Worm (Caenorhabditis elegans) whole organism, L4 larva: Measurements from ENCODE around the gene F27B3.6.

Source experiments
- F26F4.8 ChIP-seq: fragments of 200-800 bp; sonication (Bioruptor generic); conservative IDR thresholded peaks from 2 replicates; pipeline ENCODE4 v1.3.6; 2022; ENCODE audit warnings: missing genetic modification characterization, missing compliant biosample characterization
- F37D6.2 ChIP-seq: sonication (generic microtip); optimal IDR thresholded peaks from 2 replicates; lab custom pipeline; 2016; ENCODE audit warnings: mild to moderate bottlenecking, missing genetic modification characterization, missing compliant biosample characterization
- F44E2.7 ChIP-seq: fragments of 200-800 bp; sonication (Bioruptor generic); IDR thresholded peaks from 2 replicates; pipeline ENCODE4 v2.1.2; 2022; ENCODE audit warnings: missing genetic modification characterization, missing compliant biosample characterization
- T20F7.1 ChIP-seq: fragments of 200-800 bp; sonication (Bioruptor generic); optimal IDR thresholded peaks from 2 replicates; lab custom pipeline; 2018; ENCODE audit warnings: mild to moderate bottlenecking, missing genetic modification characterization, missing compliant biosample characterization
- Y5F2A.4 ChIP-seq: fragments of 200-800 bp; sonication (Bioruptor generic); optimal IDR thresholded peaks from 2 replicates; lab custom pipeline; 2018; ENCODE audit warnings: mild to moderate bottlenecking, missing genetic modification characterization, missing compliant biosample characterization
- ZK546.5 ChIP-seq, 2 experiments: sonication (generic microtip); optimal IDR thresholded peaks; 2 replicates each; lab custom pipeline; 2017; ENCODE audit warnings: missing biosample characterization in 2 of 2, missing genetic modification characterization in 2 of 2
- aha-1 ChIP-seq: fragments of 150-350 bp; peaks from one replicate; lab custom pipeline; 2014; ENCODE audit warnings: missing biosample characterization, missing genetic modification characterization
- arid-1 ChIP-seq: fragments of 200-800 bp; sonication (Bioruptor generic); conservative IDR thresholded peaks from 2 replicates; pipeline ENCODE4 v1.3.6; 2022; ENCODE audit warnings: missing genetic modification reagents, missing genetic modification characterization, missing compliant biosample characterization
- ceh-28 ChIP-seq: fragments of 150-350 bp; optimal IDR thresholded peaks from 2 replicates; lab custom pipeline; 2014; ENCODE audit warnings: missing biosample characterization, missing genetic modification reagents, missing genetic modification characterization
- ceh-32 ChIP-seq: sonication (generic microtip); optimal IDR thresholded peaks from 2 replicates; lab custom pipeline; 2016; ENCODE audit warnings: mild to moderate bottlenecking, missing genetic modification characterization, missing compliant biosample characterization; ENCODE audit not compliant: poor library complexity
- ctbp-1 ChIP-seq: fragments of 200-800 bp; sonication (Bioruptor generic); IDR thresholded peaks from 2 replicates; pipeline ENCODE4 v1.3.6; 2022; ENCODE audit warnings: missing genetic modification reagents, missing genetic modification characterization, missing compliant biosample characterization
- dpl-1 ChIP-seq: fragments of 150-350 bp; optimal IDR thresholded peaks from 2 replicates; lab custom pipeline; 2014; ENCODE audit warnings: missing biosample characterization, missing genetic modification reagents, missing genetic modification characterization
- fkh-10 ChIP-seq: fragments of 150-350 bp; optimal IDR thresholded peaks from 2 replicates; lab custom pipeline; 2014; ENCODE audit warnings: missing biosample characterization, missing genetic modification reagents, missing genetic modification characterization
- jun-1 ChIP-seq: fragments of 150-350 bp; optimal IDR thresholded peaks from 2 replicates; lab custom pipeline; 2014; ENCODE audit warnings: missing biosample characterization, missing genetic modification reagents, missing genetic modification characterization
- lin-13 ChIP-seq: fragments of 150-350 bp; optimal IDR thresholded peaks from 2 replicates; lab custom pipeline; 2014; ENCODE audit warnings: missing biosample characterization, missing genetic modification reagents, missing genetic modification characterization
- lin-15B ChIP-seq: fragments of 150-350 bp; sonication (generic microtip); optimal IDR thresholded peaks from 3 replicates; lab custom pipeline; 2014; ENCODE audit warnings: missing biosample characterization, missing genetic modification characterization
- lin-29 ChIP-seq: fragments of 200-800 bp; sonication (Bioruptor generic); IDR thresholded peaks from 2 replicates; pipeline ENCODE4 v1.3.6; 2022; ENCODE audit warnings: missing genetic modification reagents, missing genetic modification characterization, missing compliant biosample characterization
- lin-38 ChIP-seq: fragments of 200-800 bp; sonication (Bioruptor generic); IDR thresholded peaks from 2 replicates; pipeline ENCODE4 v1.3.6; 2022; ENCODE audit warnings: missing genetic modification reagents, missing genetic modification characterization, missing compliant biosample characterization
- lsy-2 ChIP-seq, 2 experiments: fragments of 150-350 bp in 1 of 2; sonication (generic microtip) in 1 of 2; optimal IDR thresholded peaks; 2 replicates each; lab custom pipeline; 2014 to 2017; ENCODE audit warnings: missing biosample characterization in 2 of 2, missing genetic modification characterization in 2 of 2
- madf-5 ChIP-seq, 2 experiments: fragments of 200-800 bp; sonication (Bioruptor generic); IDR thresholded peaks; 2 replicates each; pipeline ENCODE4 v1.3.6; 2022; ENCODE audit warnings: missing compliant biosample characterization in 2 of 2, missing genetic modification characterization in 2 of 2
- mdl-1 ChIP-seq, 2 experiments: fragments of 150-350 bp in 1 of 2; sonication (generic microtip) in 1 of 2; optimal IDR thresholded peaks; 2 replicates each; lab custom pipeline; 2014 to 2017; ENCODE audit warnings: missing biosample characterization in 2 of 2, missing genetic modification characterization in 2 of 2
- mdt-29 ChIP-seq: fragments of 200-800 bp; sonication (Bioruptor generic); IDR thresholded peaks from 2 replicates; pipeline ENCODE4 v1.3.6; 2022; ENCODE audit warnings: missing genetic modification reagents, missing genetic modification characterization, missing compliant biosample characterization
- mes-2 ChIP-seq: sonication (generic microtip); optimal IDR thresholded peaks from 2 replicates; lab custom pipeline; 2016; ENCODE audit warnings: missing genotype, mild to moderate bottlenecking, missing genetic modification characterization, missing compliant biosample characterization; ENCODE audit not compliant: poor library complexity, severe bottlenecking
- mxl-2 ChIP-seq: fragments of 200-800 bp; sonication (Bioruptor generic); conservative IDR thresholded peaks from 2 replicates; pipeline ENCODE4 v1.3.6; 2022; ENCODE audit warnings: missing genetic modification reagents, missing genetic modification characterization, missing compliant biosample characterization
- nhr-10 ChIP-seq: fragments of 150-350 bp; optimal IDR thresholded peaks from 2 replicates; lab custom pipeline; 2014; ENCODE audit warnings: missing biosample characterization, missing genetic modification characterization
- nhr-102 ChIP-seq: sonication (generic microtip); optimal IDR thresholded peaks from 2 replicates; lab custom pipeline; 2016; ENCODE audit warnings: mild to moderate bottlenecking, missing genetic modification characterization, moderate library complexity, missing compliant biosample characterization
- nhr-28 ChIP-seq: fragments of 150-350 bp; optimal IDR thresholded peaks from 2 replicates; lab custom pipeline; 2014; ENCODE audit warnings: missing biosample characterization, missing genetic modification characterization
- nhr-42 ChIP-seq: fragments of 200-800 bp; sonication (Bioruptor generic); IDR thresholded peaks from 2 replicates; pipeline ENCODE4 v1.3.6; 2022; ENCODE audit warnings: missing genetic modification characterization, missing compliant biosample characterization
- nhr-48 ChIP-seq: sonication (generic microtip); optimal IDR thresholded peaks from 2 replicates; lab custom pipeline; 2016; ENCODE audit warnings: mild to moderate bottlenecking, missing genetic modification characterization, missing compliant biosample characterization
- pha-4 ChIP-seq, 2 experiments: fragments of 150-350 bp in 1 of 2; fragments of 200-800 bp in 1 of 2; sonication (Bioruptor generic) in 1 of 2; IDR thresholded peaks in 1 of 2; optimal IDR thresholded peaks in 1 of 2; 2 replicates each; pipeline versions ENCODE4 v1.3.6 to Lab custom; 2014 to 2022; ENCODE audit warnings: missing genetic modification characterization in 2 of 2, missing genetic modification reagents in 2 of 2, missing biosample characterization in 1 of 2, missing compliant biosample characterization in 1 of 2
- pqm-1 ChIP-seq: sonication (generic microtip); optimal IDR thresholded peaks from 2 replicates; lab custom pipeline; 2017; ENCODE audit warnings: missing biosample characterization, missing genetic modification characterization
- rbr-2 ChIP-seq: sonication (generic microtip); optimal IDR thresholded peaks from 2 replicates; lab custom pipeline; 2016; ENCODE audit warnings: missing genotype, missing genetic modification characterization, missing compliant biosample characterization
- snpc-1.2 ChIP-seq: fragments of 200-800 bp; sonication (Bioruptor generic); IDR thresholded peaks from 2 replicates; pipeline ENCODE4 v1.3.6; 2022; ENCODE audit warnings: missing genetic modification reagents, missing genetic modification characterization, missing compliant biosample characterization
- spr-3 ChIP-seq: fragments of 200-800 bp; sonication (Bioruptor generic); optimal IDR thresholded peaks from 2 replicates; lab custom pipeline; 2018; ENCODE audit warnings: mild to moderate bottlenecking, missing genetic modification characterization, missing compliant biosample characterization
- tag-97 ChIP-seq: fragments of 200-800 bp; sonication (Bioruptor generic); IDR thresholded peaks from 2 replicates; pipeline ENCODE4 v1.3.6; 2022; ENCODE audit warnings: missing genetic modification characterization, missing compliant biosample characterization
- tra-1 ChIP-seq: fragments of 200-800 bp; sonication (Bioruptor generic); IDR thresholded peaks from 2 replicates; pipeline ENCODE4 v1.3.6; 2022; ENCODE audit warnings: missing genetic modification reagents, missing genetic modification characterization, missing compliant biosample characterization
- unc-62 ChIP-seq, 3 experiments: fragments of 150-350 bp in 1 of 3; sonication (generic microtip); optimal IDR thresholded peaks in 2 of 3; peaks in 1 of 3; 1 replicate in 1 of 3; 2 replicates in 2 of 3; lab custom pipeline; 2014 to 2017; ENCODE audit warnings: missing biosample characterization in 3 of 3, missing genetic modification characterization in 3 of 3, missing genetic modification reagents in 3 of 3, missing genotype in 1 of 3
- vab-7 ChIP-seq: fragments of 200-800 bp; sonication (Bioruptor generic); IDR thresholded peaks from 2 replicates; pipeline ENCODE4 v1.3.6; 2022; ENCODE audit warnings: missing genetic modification reagents, missing genetic modification characterization, missing compliant biosample characterization
- zip-11 ChIP-seq: fragments of 200-800 bp; sonication (Bioruptor generic); IDR thresholded peaks from 2 replicates; pipeline ENCODE4 v1.3.6; 2022; ENCODE audit warnings: missing genetic modification characterization, missing compliant biosample characterization
- ztf-7 ChIP-seq: fragments of 150-350 bp; optimal IDR thresholded peaks from 2 replicates; lab custom pipeline; 2014; ENCODE audit warnings: missing biosample characterization, missing genetic modification characterization

Gene F27B3.6

DNA sequence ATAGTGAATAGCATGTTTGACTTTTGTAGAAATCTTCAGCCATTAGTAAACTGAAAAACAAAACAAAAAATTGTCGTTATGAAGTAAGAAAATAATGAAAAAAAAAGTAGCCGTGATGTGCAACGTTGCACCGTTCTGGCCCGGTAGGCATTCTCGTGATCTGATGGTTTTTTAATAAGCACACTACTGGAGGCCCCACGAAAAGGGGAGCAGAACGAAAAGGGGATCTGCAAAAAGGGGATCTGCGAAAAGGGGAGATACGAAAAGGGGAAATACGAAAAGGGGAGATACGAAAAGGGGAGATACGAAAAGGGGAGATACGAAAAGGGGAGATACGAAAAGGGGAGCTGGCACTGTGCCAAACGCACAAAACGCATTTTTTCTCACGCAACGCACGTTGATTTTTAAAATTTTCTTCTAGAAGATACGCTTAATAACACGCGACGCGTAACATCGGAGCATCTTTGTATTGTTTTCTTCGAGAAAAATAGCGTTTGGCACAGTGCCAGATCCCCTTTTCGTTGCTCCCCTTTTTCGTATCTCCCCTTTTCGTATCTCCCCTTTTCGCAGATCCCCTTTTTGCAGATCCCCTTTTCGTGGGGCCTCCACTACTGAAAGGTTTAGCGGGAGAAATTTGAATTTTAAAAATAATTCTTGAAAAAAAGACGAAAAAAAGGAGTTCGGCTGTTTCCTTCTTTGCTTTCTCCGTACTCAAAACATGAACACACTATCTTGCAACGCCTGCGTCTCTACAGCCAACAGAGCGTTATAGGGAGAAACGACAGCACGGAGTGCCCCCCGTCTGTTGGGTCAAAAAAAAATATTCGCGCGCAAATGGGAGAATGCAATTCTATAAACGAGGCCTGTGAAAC, 27.0 kb downstream of the F27B3.6 start, which contains the start of gene C09E7.7 (continued):
- TF ChIP-seq mdl-1 (tag; optimal IDR thresholded peaks at IDR 0.05; lab: Kevin White, UChicago) = peak in 1 of 2 experiments; percentile 38
- TF ChIP-seq nhr-48 (tag; lab: Kevin White, UChicago) = peak; percentile 56
- TF ChIP-seq nhr-102 (tag; lab: Kevin White, UChicago) = peak; percentile 14
- TF ChIP-seq madf-5 (GFP tag; IDR thresholded peaks at IDR 0.05; lab: Robert Waterston, UW) = 0 out of 4 replicates have a peak, but pooled peaks have one; percentile 6 to 10
- 0 out of 2 replicates have a peak, but pooled peaks have one; percentile 40 for TF ChIP-seq lin-29

DNA sequence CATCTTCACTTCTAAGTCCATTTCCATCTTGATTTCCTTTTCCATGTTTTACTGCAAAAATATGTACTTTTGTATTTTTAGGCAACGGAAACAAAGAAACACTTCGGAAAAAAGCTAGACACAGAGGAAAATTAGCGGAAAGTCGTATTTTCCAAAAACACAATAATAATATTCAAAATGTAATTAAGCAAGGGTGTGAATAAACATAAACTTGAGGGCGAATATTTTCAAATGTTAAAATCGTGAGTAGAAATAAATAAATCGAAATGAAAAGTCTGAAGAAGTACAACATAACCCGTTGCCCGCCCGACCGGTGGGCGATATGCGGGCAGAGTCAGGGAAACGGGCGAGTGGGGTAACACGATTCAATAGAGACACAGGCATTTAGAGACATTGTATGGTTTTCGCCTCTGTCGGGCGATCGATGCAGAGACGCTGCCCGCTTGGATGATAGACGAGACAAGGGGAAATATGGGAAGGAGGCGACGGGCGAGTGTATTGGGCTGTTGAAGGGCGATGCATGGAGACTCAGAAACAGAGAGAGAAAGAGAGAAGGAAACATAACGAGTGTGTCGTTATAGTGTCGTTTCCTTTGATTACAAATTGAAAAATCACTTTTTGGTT, 41.3 kb downstream of the F27B3.6 start, which contains the start of gene C09E7.4:
TSS of gene C09E7.4 (minus strand) at position 51 of the 624 bp plus-strand sequence.
- TF ChIP-seq lsy-2 (tag; optimal IDR thresholded peaks at IDR 0.05; lab: Kevin White, UChicago) (no peak), lin-13 (GFP tag; lab: Kevin White, UChicago) (no peak), nhr-42 (no peak), jun-1 (tag; lab: Kevin White, UChicago) (no peak), pha-4 (GFP tag; IDR thresholded peaks at IDR 0.05; lab: Robert Waterston, UW) (no peak), pha-4 (tag; optimal IDR thresholded peaks at IDR 0.05; lab: Kevin White, UChicago) (no peak), snpc-1.2 (GFP tag; lab: Robert Waterston, UW) (no peak), unc-62 (GFP tag; optimal IDR thresholded peaks at IDR 0.05 in 1 of 2; lab: Kevin White, UChicago) (peak in 1 of 2 experiments; percentile 77), unc-62 (tag; optimal IDR thresholded peaks at IDR 0.05; lab: Kevin White, UChicago) (no peak), F37D6.2 (tag; lab: Kevin White, UChicago) (no peak), arid-1 (GFP tag; lab: Robert Waterston, UW) (no peak), dpl-1 (GFP tag; lab: Kevin White, UChicago) (no peak), rbr-2 (tag; lab: Kevin White, UChicago) (peak; percentile 7), nhr-28 (tag; lab: Kevin White, UChicago) (no peak), ZK546.5 (tag; optimal IDR thresholded peaks at IDR 0.05; lab: Kevin White, UChicago) (no peak), zip-11 (no peak), ctbp-1 (GFP tag; lab: Robert Waterston, UW) (no peak), Y5F2A.4 (GFP tag; lab: Kevin White, UChicago) (no peak), ceh-28 (tag; lab: Kevin White, UChicago) (no peak), F44E2.7 (GFP tag; lab: Robert Waterston, UW) (no peak), vab-7 (GFP tag; lab: Robert Waterston, UW) (no peak), aha-1 (tag; lab: Kevin White, UChicago) (peak; percentile 96)

DNA sequence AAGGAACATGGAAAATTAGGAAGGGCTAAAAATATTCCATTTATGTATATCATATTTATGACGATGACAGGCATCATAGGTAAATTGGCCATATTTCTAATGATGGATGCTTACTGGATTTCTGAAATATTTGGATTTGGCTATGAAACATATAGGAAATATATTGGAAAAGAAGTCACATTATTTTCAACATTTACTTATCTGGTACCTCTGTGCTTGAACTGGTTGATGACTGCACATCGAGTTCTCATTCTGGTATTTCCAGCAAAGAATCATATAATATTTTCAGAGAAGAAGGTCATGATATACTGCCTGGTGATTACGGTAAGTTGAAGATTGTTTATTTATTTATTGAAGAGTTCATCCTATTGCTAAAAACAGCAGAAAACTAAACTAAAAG, 45.8 kb downstream of the F27B3.6 start, which contains the start of gene srxa-5:
TSS of gene srxa-5 (plus strand) at position 301 of the 400 bp plus-strand sequence.
- TF ChIP-seq tra-1 (GFP tag; lab: Robert Waterston, UW) (no peak), tag-97 (GFP tag; lab: Robert Waterston, UW) (no peak), ceh-32 (tag; lab: Kevin White, UChicago) (no peak), F26F4.8 (GFP tag; lab: Robert Waterston, UW) (no peak), nhr-10 (no peak), lin-38 (GFP tag; lab: Robert Waterston, UW) (no peak), F44E2.7 (GFP tag; lab: Robert Waterston, UW) (no peak), unc-62 (GFP tag; optimal IDR thresholded peaks at IDR 0.05 in 1 of 2; lab: Kevin White, UChicago) (no peak), unc-62 (tag; optimal IDR thresholded peaks at IDR 0.05; lab: Kevin White, UChicago) (no peak), ceh-28 (tag; lab: Kevin White, UChicago) (no peak), mes-2 (no peak), mxl-2 (GFP tag; lab: Robert Waterston, UW) (no peak), fkh-10 (no peak), ztf-7 (no peak), T20F7.1 (no peak), spr-3 (no peak), lin-15B (tag; lab: Kevin White, UChicago) (no peak), pqm-1 (no peak), lsy-2 (tag; optimal IDR thresholded peaks at IDR 0.05; lab: Kevin White, UChicago) (no peak), nhr-48 (tag; lab: Kevin White, UChicago) (no peak), mdt-29 (GFP tag; lab: Robert Waterston, UW) (no peak)
